Fruit fly (Drosophila melanogaster) whole organism, wandering third instar larva: Measurements from ENCODE around the gene Glg1.
A peak's percentile ranks its signal among the peaks of the same experiment; 100 is the strongest.

Experiments
- Abd-B ChIP-seq: fragments of >200 bp; optimal IDR thresholded peaks from 2 replicates; lab custom pipeline; 2017; ENCODE audit warnings: missing biosample characterization, missing genetic modification characterization
- CG32264 ChIP-seq: fragments of 200-800 bp; sonication (Bioruptor generic); optimal IDR thresholded peaks from 2 replicates; lab custom pipeline; 2016; ENCODE audit warnings: missing biosample characterization, missing genetic modification characterization
- CG9705 ChIP-seq: fragments of 200-800 bp; sonication (Bioruptor generic); optimal IDR thresholded peaks from 2 replicates; lab custom pipeline; 2018; ENCODE audit warnings: missing biosample characterization, mild to moderate bottlenecking, missing genetic modification characterization
- CrebA ChIP-seq: fragments of 200-800 bp; sonication (Bioruptor generic); optimal IDR thresholded peaks from 2 replicates; lab custom pipeline; 2016; ENCODE audit warnings: missing biosample characterization, mild to moderate bottlenecking, missing genetic modification characterization, borderline replicate concordance
- Dfd ChIP-seq: fragments of >200 bp; optimal IDR thresholded peaks from 2 replicates; lab custom pipeline; 2017; ENCODE audit warnings: missing biosample characterization, missing genetic modification characterization
- Dif ChIP-seq: fragments of 200-275, 200-300 bp; sonication (Bioruptor generic); optimal IDR thresholded peaks from 2 replicates; lab custom pipeline; 2018; ENCODE audit warnings: missing biosample characterization, missing genetic modification characterization; ENCODE audit not compliant: partially characterized antibody
- GATAd ChIP-seq: sonication (Bioruptor generic); optimal IDR thresholded peaks from 2 replicates; lab custom pipeline; 2016; ENCODE audit warnings: missing biosample characterization, missing genetic modification characterization
- HLH106 ChIP-seq: fragments of 200-800 bp; optimal IDR thresholded peaks from 3 replicates; lab custom pipeline; 2019; ENCODE audit warnings: missing biosample characterization, mild to moderate bottlenecking, missing genetic modification characterization, moderate library complexity
- Hnf4 ChIP-seq: fragments of 200-800 bp; sonication (Bioruptor generic); optimal IDR thresholded peaks from 2 replicates; lab custom pipeline; 2016; ENCODE audit warnings: missing biosample characterization, mild to moderate bottlenecking, missing genetic modification characterization
- Hr78 ChIP-seq: fragments of >200 bp; optimal IDR thresholded peaks from 2 replicates; lab custom pipeline; 2017; ENCODE audit warnings: missing biosample characterization, missing genetic modification characterization
- Hr83 ChIP-seq: fragments of 200-300 bp; sonication (Bioruptor generic); optimal IDR thresholded peaks from 2 replicates; lab custom pipeline; 2016; ENCODE audit warnings: missing biosample characterization, mild to moderate bottlenecking, missing genetic modification characterization, moderate library complexity; ENCODE audit not compliant: poor library complexity, severe bottlenecking
- Jra ChIP-seq: sonication (Bioruptor generic); optimal IDR thresholded peaks from 2 replicates; lab custom pipeline; 2016; ENCODE audit warnings: missing biosample characterization, missing genetic modification characterization
- Mio ChIP-seq: sonication (Bioruptor generic); optimal IDR thresholded peaks from 2 replicates; lab custom pipeline; 2016; ENCODE audit warnings: missing biosample characterization, missing genetic modification characterization
- Myc ChIP-seq: fragments of >200 bp; optimal IDR thresholded peaks from 2 replicates; lab custom pipeline; 2017
- N ChIP-seq: fragments of >200 bp; optimal IDR thresholded peaks from 2 replicates; lab custom pipeline; 2018; ENCODE audit warnings: missing biosample characterization, missing external identifiers, missing genetic modification characterization
- OdsH ChIP-seq: fragments of 200-800 bp; sonication (Bioruptor generic); optimal IDR thresholded peaks from 2 replicates; lab custom pipeline; 2016; ENCODE audit warnings: missing biosample characterization, mild to moderate bottlenecking, missing genetic modification characterization
- Rel ChIP-seq, 2 experiments: fragments of 200-800 bp; sonication (Bioruptor generic) in 1 of 2; optimal IDR thresholded peaks; 2 replicates in 1 of 2; 3 replicates in 1 of 2; lab custom pipeline; 2016 to 2019; ENCODE audit warnings: mild to moderate bottlenecking in 2 of 2, missing biosample characterization in 2 of 2, missing genetic modification characterization in 2 of 2, moderate library complexity in 1 of 2
- Sp1 ChIP-seq: fragments of 200-800 bp; sonication (Bioruptor generic); optimal IDR thresholded peaks from 3 replicates; lab custom pipeline; 2019; ENCODE audit warnings: missing biosample characterization, mild to moderate bottlenecking, missing genetic modification characterization, moderate library complexity
- Vsx2 ChIP-seq: fragments of 200-300, 225-300 bp; sonication (Bioruptor generic); optimal IDR thresholded peaks from 2 replicates; lab custom pipeline; 2018; ENCODE audit warnings: missing biosample characterization, missing genetic modification characterization; ENCODE audit not compliant: partially characterized antibody
- br ChIP-seq: fragments of 200-800 bp; sonication (Bioruptor generic); optimal IDR thresholded peaks from 2 replicates; lab custom pipeline; 2016; ENCODE audit warnings: missing biosample characterization, missing genetic modification characterization
- brk ChIP-seq: fragments of 200-800 bp; sonication (Bioruptor generic); optimal IDR thresholded peaks from 2 replicates; lab custom pipeline; 2016; ENCODE audit warnings: missing biosample characterization, mild to moderate bottlenecking, missing genetic modification characterization
- dl ChIP-seq, 2 experiments: fragments of 175-275, 200-275 bp in 1 of 2; fragments of 200-275 bp in 1 of 2; sonication (Bioruptor generic); optimal IDR thresholded peaks; lab custom pipeline; 2018; ENCODE audit warnings: mild to moderate bottlenecking in 2 of 2, missing biosample characterization in 2 of 2, missing genetic modification characterization in 2 of 2, moderate library complexity in 2 of 2; ENCODE audit not compliant: partially characterized antibody in 2 of 2, insufficient read depth in 1 of 2
- dmrt93B ChIP-seq: fragments of 200-800 bp; sonication (Bioruptor generic); optimal IDR thresholded peaks from 2 replicates; lab custom pipeline; 2018; ENCODE audit warnings: missing biosample characterization, mild to moderate bottlenecking, missing genetic modification characterization
- dsf ChIP-seq: sonication (Bioruptor generic); optimal IDR thresholded peaks from 2 replicates; lab custom pipeline; 2016; ENCODE audit warnings: missing biosample characterization, missing genetic modification characterization, borderline replicate concordance
- ey ChIP-seq: fragments of 200-800 bp; sonication (Bioruptor generic); optimal IDR thresholded peaks from 2 replicates; lab custom pipeline; 2016; ENCODE audit warnings: missing biosample characterization, missing genetic modification characterization
- foxo ChIP-seq, 2 experiments: fragments of 200-800 bp; sonication (Bioruptor generic); optimal IDR thresholded peaks; 2 replicates in 1 of 2; 3 replicates in 1 of 2; lab custom pipeline; 2016 to 2017; ENCODE audit warnings: missing biosample characterization in 2 of 2, missing genetic modification characterization in 2 of 2
- fru ChIP-seq: fragments of 200-800 bp; sonication (Bioruptor generic); optimal IDR thresholded peaks from 3 replicates; lab custom pipeline; 2016; ENCODE audit warnings: missing biosample characterization, mild to moderate bottlenecking, missing genetic modification characterization
- h ChIP-seq: fragments of 200-800 bp; sonication (Bioruptor generic); optimal IDR thresholded peaks from 3 replicates; lab custom pipeline; 2016; ENCODE audit warnings: missing biosample characterization, mild to moderate bottlenecking, missing genetic modification characterization
- jim ChIP-seq: fragments of 175-275, 200-325 bp; sonication (Bioruptor generic); optimal IDR thresholded peaks from 2 replicates; lab custom pipeline; 2016; ENCODE audit warnings: missing biosample characterization, mild to moderate bottlenecking, missing genetic modification characterization
- lola ChIP-seq: fragments of >200 bp; optimal IDR thresholded peaks from 2 replicates; lab custom pipeline; 2017; ENCODE audit warnings: missing biosample characterization, missing genetic modification characterization
- pan ChIP-seq: fragments of >200 bp; optimal IDR thresholded peaks from 2 replicates; lab custom pipeline; 2017
- psq ChIP-seq: fragments of 200-800 bp; sonication (Bioruptor generic); optimal IDR thresholded peaks from 3 replicates; lab custom pipeline; 2017; ENCODE audit warnings: missing biosample characterization, mild to moderate bottlenecking, missing genetic modification characterization, moderate library complexity
- rgr ChIP-seq: fragments of 200-800 bp; sonication (Bioruptor generic); optimal IDR thresholded peaks from 3 replicates; lab custom pipeline; 2016; ENCODE audit warnings: missing biosample characterization, mild to moderate bottlenecking, missing genetic modification characterization
- sage ChIP-seq: fragments of 200-800 bp; sonication (Bioruptor generic); optimal IDR thresholded peaks from 2 replicates; lab custom pipeline; 2016; ENCODE audit warnings: missing biosample characterization, mild to moderate bottlenecking, missing genetic modification characterization
- sv ChIP-seq: fragments of 200-800 bp; sonication (Bioruptor generic); optimal IDR thresholded peaks from 3 replicates; lab custom pipeline; 2016; ENCODE audit warnings: missing biosample characterization, missing genetic modification characterization
- tai ChIP-seq: sonication (Bioruptor generic); optimal IDR thresholded peaks from 2 replicates; lab custom pipeline; 2016; ENCODE audit warnings: missing biosample characterization, missing genetic modification characterization
- usp ChIP-seq: fragments of >200 bp; optimal IDR thresholded peaks from 2 replicates; lab custom pipeline; 2017; ENCODE audit warnings: missing biosample characterization, missing genetic modification characterization
- woc ChIP-seq: sonication (Bioruptor generic); optimal IDR thresholded peaks from 2 replicates; lab custom pipeline; 2016; ENCODE audit warnings: missing biosample characterization, mild to moderate bottlenecking, missing genetic modification characterization

Gene Glg1

dm6 chr3L:21509488-21510122, 2.3 kb upstream of the Glg1 start:
- no peak for TF ChIP-seq Jra (GFP tag; lab: Kevin White, UChicago)
- peak; percentile 24 for TF ChIP-seq Hnf4 (GFP tag; lab: Kevin White, UChicago)
- TF ChIP-seq pan, result no peak
- TF ChIP-seq tai (GFP tag; lab: Kevin White, UChicago), result no peak
- peak in 1 of 2 experiments; percentile 64 for TF ChIP-seq dl (GFP tag; optimal IDR thresholded peaks at IDR 0.05; lab: Kevin White, UChicago; ENCODE audit: insufficient read depth in 1 of 2, partially characterized antibody in 2 of 2)
- TF ChIP-seq CG9705 (GFP tag; lab: Kevin White, UChicago), result no peak
- TF ChIP-seq lola (GFP tag; lab: Kevin White, UChicago), result no peak
- TF ChIP-seq fru, result peak; percentile 19
- peak; percentile 37 for TF ChIP-seq brk (GFP tag; lab: Kevin White, UChicago)
- no peak for TF ChIP-seq Rel (GFP tag; optimal IDR thresholded peaks at IDR 0.05; lab: Kevin White, UChicago)
- peak; percentile 65 for TF ChIP-seq Rel (tag; optimal IDR thresholded peaks at IDR 0.05; lab: Kevin White, UChicago)
- peak; percentile 39 for TF ChIP-seq rgr (GFP tag; lab: Kevin White, UChicago)
- no peak for TF ChIP-seq Dfd (GFP tag; lab: Kevin White, UChicago)
- TF ChIP-seq Myc (lab: Kevin White, UChicago), result no peak
- no peak for TF ChIP-seq Mio
- TF ChIP-seq OdsH (GFP tag; lab: Kevin White, UChicago), result no peak
- no peak for TF ChIP-seq dmrt93B
- TF ChIP-seq usp (GFP tag; lab: Kevin White, UChicago), result no peak
- TF ChIP-seq ey, result peak; percentile 33
- TF ChIP-seq Sp1 (GFP tag; lab: Kevin White, UChicago), result peak; percentile 3
- peak; percentile 18 for TF ChIP-seq woc (GFP tag; lab: Kevin White, UChicago)
- TF ChIP-seq GATAd (GFP tag; lab: Kevin White, UChicago), result no peak
- no peak for TF ChIP-seq psq (GFP tag; lab: Kevin White, UChicago)
- no peak for TF ChIP-seq N (GFP tag; lab: Kevin White, UChicago)
- TF ChIP-seq jim (GFP tag; lab: Kevin White, UChicago), result no peak
- no peak for TF ChIP-seq CrebA (GFP tag; lab: Kevin White, UChicago)
- no peak for TF ChIP-seq br
- peak; percentile 52 for TF ChIP-seq h
- no peak for TF ChIP-seq sage (GFP tag; lab: Kevin White, UChicago)
- TF ChIP-seq Dif (GFP tag; lab: Kevin White, UChicago), result peak; percentile 41
- TF ChIP-seq Abd-B (GFP tag; lab: Kevin White, UChicago), result no peak
- TF ChIP-seq sv (GFP tag; lab: Kevin White, UChicago), result no peak
- no peak for TF ChIP-seq Vsx2 (GFP tag; lab: Kevin White, UChicago)
- no peak for TF ChIP-seq dsf
- TF ChIP-seq CG32264 (GFP tag; lab: Kevin White, UChicago), result no peak
- TF ChIP-seq HLH106 (tag; lab: Kevin White, UChicago), result peak; percentile 6
- no peak for TF ChIP-seq Hr83 (GFP tag; lab: Kevin White, UChicago)
- TF ChIP-seq Hr78 (GFP tag; lab: Kevin White, UChicago), result no peak
- TF ChIP-seq foxo (GFP tag; optimal IDR thresholded peaks at IDR 0.05; lab: Kevin White, UChicago), result peak in 1 of 2 experiments; percentile 47

- TF ChIP-seq dmrt93B (no peak), tai (GFP tag; lab: Kevin White, UChicago) (no peak), Hr83 (GFP tag; lab: Kevin White, UChicago) (no peak), Mio (no peak), dsf (no peak), foxo (GFP tag; optimal IDR thresholded peaks at IDR 0.05; lab: Kevin White, UChicago) (no peak), brk (GFP tag; lab: Kevin White, UChicago) (no peak), Dif (GFP tag; lab: Kevin White, UChicago) (no peak), CG9705 (GFP tag; lab: Kevin White, UChicago) (no peak), Vsx2 (GFP tag; lab: Kevin White, UChicago) (no peak), Hnf4 (GFP tag; lab: Kevin White, UChicago) (no peak), sage (GFP tag; lab: Kevin White, UChicago) (no peak), pan (no peak), Sp1 (GFP tag; lab: Kevin White, UChicago) (no peak)
- TF ChIP-seq, all 38 proteins: peak for 0
Observed at dm6 chr3L:21508621-21509020, 1.3 kb upstream of the Glg1 start.
